Worm (Caenorhabditis elegans) whole organism, L4 larva: ENCODE results near the gene col-147.
A peak's percentile ranks its signal among the peaks of the same experiment; 100 is the strongest.

Source experiments
- F10B5.3 ChIP-seq: sonication (generic microtip); optimal IDR thresholded peaks from 2 replicates; lab custom pipeline; 2016; ENCODE audit warnings: mild to moderate bottlenecking, missing genetic modification characterization, missing compliant biosample characterization
- F26F4.8 ChIP-seq: fragments of 200-800 bp; sonication (Bioruptor generic); conservative IDR thresholded peaks from 2 replicates; pipeline ENCODE4 v1.3.6; 2022; ENCODE audit warnings: missing genetic modification characterization, missing compliant biosample characterization
- ama-1 ChIP-seq: fragments of 150-350 bp; optimal IDR thresholded peaks from 2 replicates; lab custom pipeline; 2014; ENCODE audit warnings: inconsistent platforms, mixed read lengths
- ceh-20 ChIP-seq: fragments of 200-800 bp; sonication (Bioruptor generic); IDR thresholded peaks from 2 replicates; pipeline ENCODE4 v1.3.6; 2022; ENCODE audit warnings: missing genetic modification reagents, missing genetic modification characterization, missing compliant biosample characterization
- ceh-44 ChIP-seq: fragments of 200-800 bp; sonication (Bioruptor generic); IDR thresholded peaks from 2 replicates; pipeline ENCODE4 v1.3.6; 2022; ENCODE audit warnings: missing genetic modification reagents, missing genetic modification characterization, missing compliant biosample characterization
- ceh-82 ChIP-seq: sonication (generic microtip); optimal IDR thresholded peaks from 2 replicates; lab custom pipeline; 2017; ENCODE audit warnings: missing biosample characterization, missing genetic modification characterization
- cey-2 ChIP-seq: sonication (generic microtip); optimal IDR thresholded peaks from 3 replicates; lab custom pipeline; 2017; ENCODE audit warnings: missing genetic modification characterization, mild to moderate bottlenecking, missing compliant biosample characterization, antibody characterized with exemption, borderline replicate concordance; ENCODE audit not compliant: insufficient read depth
- daf-12 ChIP-seq: fragments of 150-350 bp; optimal IDR thresholded peaks from 2 replicates; lab custom pipeline; 2014; ENCODE audit warnings: missing biosample characterization, missing genetic modification reagents, missing genetic modification characterization
- daf-16 ChIP-seq, 3 experiments: sonication (generic microtip); optimal IDR thresholded peaks; 2 replicates each; lab custom pipeline; 2016 to 2017; ENCODE audit warnings: missing genetic modification characterization in 3 of 3, missing genetic modification reagents in 3 of 3, mild to moderate bottlenecking in 2 of 3, missing compliant biosample characterization in 2 of 3, missing biosample characterization in 1 of 3, moderate library complexity in 1 of 3
- dmd-6 ChIP-seq: fragments of 200-800 bp; sonication (Bioruptor generic); IDR thresholded peaks from 2 replicates; pipeline ENCODE4 v1.3.6; 2022; ENCODE audit warnings: missing genetic modification reagents, missing genetic modification characterization, missing compliant biosample characterization
- dmd-9 ChIP-seq: fragments of 200-800 bp; sonication (Bioruptor generic); IDR thresholded peaks from 2 replicates; pipeline ENCODE4 v1.3.6; 2022; ENCODE audit warnings: missing genetic modification reagents, missing genetic modification characterization, missing compliant biosample characterization
- dve-1 ChIP-seq: sonication (generic microtip); optimal IDR thresholded peaks from 2 replicates; lab custom pipeline; 2017; ENCODE audit warnings: antibody characterized with exemption, mild to moderate bottlenecking, missing genetic modification characterization, missing compliant biosample characterization; ENCODE audit not compliant: insufficient read depth
- hlh-11 ChIP-seq: fragments of 200-800 bp; sonication (Bioruptor generic); optimal IDR thresholded peaks from 2 replicates; lab custom pipeline; 2018; ENCODE audit warnings: mild to moderate bottlenecking, missing genetic modification characterization, missing compliant biosample characterization
- mdt-29 ChIP-seq: fragments of 200-800 bp; sonication (Bioruptor generic); IDR thresholded peaks from 2 replicates; pipeline ENCODE4 v1.3.6; 2022; ENCODE audit warnings: missing genetic modification reagents, missing genetic modification characterization, missing compliant biosample characterization
- nhr-28 ChIP-seq: fragments of 150-350 bp; optimal IDR thresholded peaks from 2 replicates; lab custom pipeline; 2014; ENCODE audit warnings: missing biosample characterization, missing genetic modification characterization
- nhr-41 ChIP-seq: fragments of 200-800 bp; sonication (Bioruptor generic); IDR thresholded peaks from 2 replicates; pipeline ENCODE4 v1.3.6; 2022; ENCODE audit warnings: missing genetic modification reagents, missing genetic modification characterization, missing compliant biosample characterization
- nhr-42 ChIP-seq: fragments of 200-800 bp; sonication (Bioruptor generic); IDR thresholded peaks from 2 replicates; pipeline ENCODE4 v1.3.6; 2022; ENCODE audit warnings: missing genetic modification characterization, missing compliant biosample characterization
- php-3 ChIP-seq: fragments of 200-800 bp; sonication (Bioruptor generic); IDR thresholded peaks from 2 replicates; pipeline ENCODE4 v1.3.6; 2022; ENCODE audit warnings: missing genetic modification reagents, missing genetic modification characterization, missing compliant biosample characterization
- pqm-1 ChIP-seq: sonication (generic microtip); optimal IDR thresholded peaks from 2 replicates; lab custom pipeline; 2017; ENCODE audit warnings: missing biosample characterization, missing genetic modification characterization
- spr-1 ChIP-seq: sonication (generic microtip); optimal IDR thresholded peaks from 2 replicates; lab custom pipeline; 2016; ENCODE audit warnings: mild to moderate bottlenecking, missing genetic modification characterization, missing compliant biosample characterization
- tra-1 ChIP-seq: fragments of 200-800 bp; sonication (Bioruptor generic); IDR thresholded peaks from 2 replicates; pipeline ENCODE4 v1.3.6; 2022; ENCODE audit warnings: missing genetic modification reagents, missing genetic modification characterization, missing compliant biosample characterization
- unc-62 ChIP-seq, 3 experiments: fragments of 150-350 bp in 1 of 3; sonication (generic microtip); optimal IDR thresholded peaks in 2 of 3; peaks in 1 of 3; 1 replicate in 1 of 3; 2 replicates in 2 of 3; lab custom pipeline; 2014 to 2017; ENCODE audit warnings: missing biosample characterization in 3 of 3, missing genetic modification characterization in 3 of 3, missing genetic modification reagents in 3 of 3, missing genotype in 1 of 3
- zip-2 ChIP-seq: fragments of 150-350 bp; optimal IDR thresholded peaks from 2 replicates; lab custom pipeline; 2014; ENCODE audit warnings: missing biosample characterization, missing genetic modification characterization

Gene col-147

DNA sequence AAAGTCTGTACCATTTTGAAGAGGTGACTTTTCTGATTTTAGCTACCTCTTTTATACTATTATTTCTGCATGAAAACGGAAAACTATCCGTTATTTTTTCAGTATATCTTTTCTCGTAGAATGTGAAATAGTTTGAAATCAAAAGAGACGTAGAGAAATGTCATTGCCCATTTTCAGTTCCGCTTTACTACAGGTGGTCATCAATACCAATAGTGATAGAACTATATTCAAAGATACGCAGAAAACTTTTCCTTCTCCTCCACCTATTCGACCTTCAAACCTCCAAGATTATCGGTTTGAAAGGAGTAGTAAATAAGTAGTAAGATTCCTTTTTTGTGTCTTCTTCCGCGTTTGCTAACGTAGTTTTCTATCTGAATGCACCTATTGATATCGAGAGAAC is at the start of gene col-147:
Gene col-147 (minus strand): TSS at position 26 of the 400 bp plus-strand sequence.
- TF ChIP-seq dmd-6 (GFP tag; lab: Robert Waterston, UW) (0 out of 2 replicates have a peak, but pooled peaks have one; percentile 7), unc-62 (GFP tag; optimal IDR thresholded peaks at IDR 0.05 in 1 of 2; lab: Kevin White, UChicago) (peak in 1 of 2 experiments; percentile 83), unc-62 (tag; optimal IDR thresholded peaks at IDR 0.05; lab: Kevin White, UChicago) (no peak), ceh-44 (GFP tag; lab: Robert Waterston, UW) (no peak), daf-12 (no peak), nhr-28 (tag; lab: Kevin White, UChicago) (peak; percentile 60), cey-2 (tag; lab: Kevin White, UChicago) (peak; percentile 11), dmd-9 (GFP tag; lab: Robert Waterston, UW) (no peak), ceh-20 (GFP tag; lab: Robert Waterston, UW) (no peak)

- TF ChIP-seq ceh-82 (tag; lab: Kevin White, UChicago) (no peak), unc-62 (GFP tag; optimal IDR thresholded peaks at IDR 0.05 in 1 of 2; lab: Kevin White, UChicago) (peak in 1 of 2 experiments; percentile 91), unc-62 (tag; optimal IDR thresholded peaks at IDR 0.05; lab: Kevin White, UChicago) (no peak)
- TF ChIP-seq, all 104 proteins: peak for 1
Observed at ce11 chrV:9680260-9680659, 47.1 kb upstream of the col-147 start.

ce11 chrV:9679166-9679565 is 46.0 kb upstream of the col-147 start, which contains the start of gene ZK287.9:
ZK287.9 (plus strand) TSS chrV:9679357.
- TF ChIP-seq nhr-42 (GFP tag; lab: Robert Waterston, UW) (no peak), unc-62 (GFP tag; optimal IDR thresholded peaks at IDR 0.05 in 1 of 2; lab: Kevin White, UChicago) (peak in 1 of 2 experiments; percentile 49), unc-62 (tag; optimal IDR thresholded peaks at IDR 0.05; lab: Kevin White, UChicago) (no peak), F26F4.8 (GFP tag; lab: Robert Waterston, UW) (no peak), ceh-20 (GFP tag; lab: Robert Waterston, UW) (0 out of 2 replicates have a peak, but pooled peaks have one; percentile 49), nhr-28 (tag; lab: Kevin White, UChicago) (peak; percentile 43), hlh-11 (tag; lab: Kevin White, UChicago) (peak; percentile 70), mdt-29 (no peak), pqm-1 (tag; lab: Kevin White, UChicago) (peak; percentile 53), dmd-6 (GFP tag; lab: Robert Waterston, UW) (peak; percentile 76), php-3 (peak; percentile 83), tra-1 (GFP tag; lab: Robert Waterston, UW) (peak; percentile 58; the same call in 1 of the 2 replicates)
- TF ChIP-seq, all 104 proteins: peak for 8

DNA sequence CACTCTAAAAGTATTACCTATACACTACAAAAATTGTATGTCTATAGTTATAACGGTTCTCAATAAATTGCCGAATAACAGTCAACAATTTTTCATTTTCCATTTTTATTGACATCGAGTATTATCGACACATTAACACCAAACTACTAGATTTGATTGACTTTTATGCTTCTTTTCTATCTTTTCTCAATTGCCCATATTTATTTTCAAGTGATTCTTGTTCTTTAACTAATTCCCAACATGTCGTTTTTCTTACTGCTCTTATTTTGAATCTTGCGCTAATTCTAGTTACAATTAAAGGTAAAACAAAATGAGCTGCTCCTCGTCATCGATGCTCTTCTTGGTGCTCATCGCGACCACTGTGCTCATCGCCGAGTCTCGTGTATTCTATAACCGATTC is 44.8 kb upstream of the col-147 start, which contains the start of gene cthd-1:
Gene cthd-1 (plus strand): TSS at position 301 of the 400 bp plus-strand sequence.
- TF ChIP-seq ama-1 (lab: Kevin White, UChicago) (no peak), F10B5.3 (tag; lab: Kevin White, UChicago) (no peak), ceh-44 (GFP tag; lab: Robert Waterston, UW) (no peak), nhr-28 (tag; lab: Kevin White, UChicago) (no peak), zip-2 (tag; lab: Kevin White, UChicago) (no peak)

DNA sequence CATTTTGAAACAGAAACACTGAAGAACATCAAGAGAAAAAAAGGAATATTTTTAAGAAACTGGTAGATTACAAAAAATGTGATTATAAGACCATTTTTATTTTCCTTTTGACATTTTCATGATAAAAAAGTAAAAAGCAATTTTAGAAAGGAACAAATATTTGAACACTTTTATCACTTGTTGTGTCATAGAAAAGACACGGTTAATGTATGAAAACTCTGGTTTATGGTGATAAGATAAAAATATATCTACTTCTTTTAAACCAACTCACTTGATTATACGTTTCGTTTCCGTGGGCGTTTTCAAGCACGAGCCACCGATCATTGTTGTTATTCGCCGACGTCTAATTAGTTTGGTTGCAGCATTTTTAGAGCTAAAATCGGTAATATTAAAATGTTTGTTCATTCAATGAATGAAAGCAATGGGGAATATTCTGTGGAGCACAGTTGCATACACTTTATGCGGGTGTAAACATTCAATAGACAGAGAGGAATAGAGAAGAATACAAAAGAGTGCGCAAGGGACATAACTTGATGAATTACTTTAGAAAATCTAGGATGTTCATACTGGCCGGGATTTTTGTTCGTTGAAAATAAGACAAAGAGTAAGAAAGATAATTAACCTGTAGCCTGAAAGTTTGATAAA is 40.2 kb upstream of the col-147 start, which contains the start of gene sulp-8:
Gene sulp-8 (minus strand): TSS at position 469 of the 645 bp plus-strand sequence.
- peak; percentile 25 for TF ChIP-seq dve-1 (tag; lab: Kevin White, UChicago)
- TF ChIP-seq nhr-28 (tag; lab: Kevin White, UChicago), result peak; percentile 30
- no peak for TF ChIP-seq daf-16 (GFP tag; optimal IDR thresholded peaks at IDR 0.05; lab: Kevin White, UChicago)
- TF ChIP-seq daf-16 (tag; optimal IDR thresholded peaks at IDR 0.05; lab: Kevin White, UChicago), result peak; percentile 63
- TF ChIP-seq spr-1 (tag; lab: Kevin White, UChicago), result no peak

- TF ChIP-seq nhr-41 (GFP tag; lab: Robert Waterston, UW) (no peak), dve-1 (tag; lab: Kevin White, UChicago) (peak; percentile 56), php-3 (peak; percentile 50), pqm-1 (tag; lab: Kevin White, UChicago) (peak; percentile 30), daf-16 (GFP tag; optimal IDR thresholded peaks at IDR 0.05; lab: Kevin White, UChicago) (no peak), daf-16 (tag; optimal IDR thresholded peaks at IDR 0.05; lab: Kevin White, UChicago) (peak; percentile 76), ceh-44 (GFP tag; lab: Robert Waterston, UW) (no peak)
Observed at ce11 chrV:9672495-9672894, 39.4 kb upstream of the col-147 start.
